Worm (Caenorhabditis elegans) whole organism, midembryonic: ENCODE measurements around the gene F19G12.8.

ENCODE experiments used
- T22C8.4 ChIP-seq: fragments of 200-800 bp; sonication (Bioruptor generic); IDR thresholded peaks from 2 replicates; pipeline ENCODE4 v1.3.6; 2022; ENCODE audit warnings: missing genetic modification characterization, missing compliant biosample characterization
- cog-1 ChIP-seq: sonication (generic microtip); optimal IDR thresholded peaks from 2 replicates; lab custom pipeline; 2016; ENCODE audit warnings: missing genetic modification characterization, missing compliant biosample characterization
- flt-1 ChIP-seq: fragments of 200-800 bp; sonication (Bioruptor generic); IDR thresholded peaks from 2 replicates; pipeline ENCODE4 v1.3.6; 2022; ENCODE audit warnings: missing genetic modification characterization, missing compliant biosample characterization
- klf-2 ChIP-seq: fragments of 200-800 bp; sonication (Bioruptor generic); conservative IDR thresholded peaks from 2 replicates; pipeline ENCODE4 v1.3.6; 2022; ENCODE audit warnings: missing genetic modification reagents, missing genetic modification characterization, missing compliant biosample characterization
- med-1 ChIP-seq: sonication (generic microtip); optimal IDR thresholded peaks from 2 replicates; lab custom pipeline; 2017; ENCODE audit warnings: missing genetic modification characterization, mild to moderate bottlenecking, missing compliant biosample characterization, antibody characterized with exemption, missing genetic modification reagents; ENCODE audit not compliant: insufficient read depth
- ref-1 ChIP-seq: fragments of 200-800 bp; sonication (Bioruptor generic); conservative IDR thresholded peaks from 2 replicates; pipeline ENCODE4 v1.3.6; 2022; ENCODE audit warnings: missing genetic modification reagents, missing genetic modification characterization, missing compliant biosample characterization
- tab-1 ChIP-seq: fragments of 200-800 bp; sonication (Bioruptor generic); IDR thresholded peaks from 2 replicates; pipeline ENCODE4 v1.3.6; 2022; ENCODE audit warnings: missing genetic modification characterization, missing compliant biosample characterization
- ztf-23 ChIP-seq: fragments of 200-800 bp; sonication (Bioruptor generic); IDR thresholded peaks from 2 replicates; pipeline ENCODE4 v1.3.6; 2022; ENCODE audit warnings: missing genetic modification reagents, missing genetic modification characterization, missing compliant biosample characterization

DNA sequence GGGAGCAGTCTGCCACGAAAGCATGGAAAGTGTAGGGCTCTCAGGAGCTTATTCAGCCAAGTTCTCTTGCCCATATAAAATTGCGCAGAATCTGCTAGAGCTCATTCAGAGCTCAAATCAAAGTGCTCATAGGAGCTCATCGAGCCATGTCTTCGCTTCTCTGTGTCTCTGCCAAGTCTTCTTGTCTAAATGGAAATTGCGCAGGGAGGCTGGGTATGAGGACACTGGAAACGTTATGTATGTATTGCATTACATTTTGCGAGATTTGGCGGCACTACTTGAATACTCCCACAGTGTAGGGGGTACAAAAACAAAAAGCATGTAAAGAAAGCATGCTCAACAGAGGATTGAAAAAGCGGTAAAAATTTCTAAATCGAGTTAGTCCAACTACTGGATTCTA lies 20.0 kb downstream of the F19G12.8 start:
- TF ChIP-seq tab-1 (GFP tag; lab: Robert Waterston, UW) (no peak), T22C8.4 (GFP tag; lab: Robert Waterston, UW) (no peak), ref-1 (no peak), klf-2 (GFP tag; lab: Robert Waterston, UW) (no peak), ztf-23 (GFP tag; lab: Robert Waterston, UW) (no peak), med-1 (GFP tag; lab: Kevin White, UChicago) (no peak), flt-1 (GFP tag; lab: Robert Waterston, UW) (no peak), cog-1 (tag; lab: Kevin White, UChicago) (no peak)
